Worm (Caenorhabditis elegans) whole organism, L2 larva: ENCODE measurements around the gene sel-11.

Experiments
- ama-1 ChIP-seq: fragments of 150-350 bp; optimal IDR thresholded peaks from 2 replicates; lab custom pipeline; 2018; ENCODE audit warnings: inconsistent platforms
- elt-1 ChIP-seq: fragments of 150-350 bp; optimal IDR thresholded peaks from 2 replicates; lab custom pipeline; 2014; ENCODE audit warnings: missing biosample characterization, missing genetic modification characterization
- gmeb-1 ChIP-seq: fragments of 150-350 bp; optimal IDR thresholded peaks from 2 replicates; lab custom pipeline; 2014; ENCODE audit warnings: missing biosample characterization, missing genetic modification characterization
- lsy-2 ChIP-seq, 2 experiments: fragments of 150-350 bp in 1 of 2; sonication (generic microtip) in 1 of 2; optimal IDR thresholded peaks; 2 replicates each; lab custom pipeline; 2014 to 2017; ENCODE audit warnings: missing biosample characterization in 2 of 2, missing genetic modification characterization in 2 of 2
- nhr-237 ChIP-seq: fragments of 150-350 bp; optimal IDR thresholded peaks from 2 replicates; lab custom pipeline; 2014; ENCODE audit warnings: missing biosample characterization, missing genetic modification characterization
- nhr-25 ChIP-seq: fragments of 150-350 bp; sonication (generic microtip); optimal IDR thresholded peaks from 3 replicates; lab custom pipeline; 2014; ENCODE audit warnings: missing biosample characterization, missing genetic modification characterization
- nhr-6 ChIP-seq: fragments of 150-350 bp; optimal IDR thresholded peaks from 2 replicates; lab custom pipeline; 2014; ENCODE audit warnings: missing biosample characterization, missing genetic modification characterization
- unc-62 ChIP-seq: fragments of 150-350 bp; optimal IDR thresholded peaks from 2 replicates; lab custom pipeline; 2014; ENCODE audit warnings: missing biosample characterization, missing genetic modification reagents, missing genetic modification characterization

DNA sequence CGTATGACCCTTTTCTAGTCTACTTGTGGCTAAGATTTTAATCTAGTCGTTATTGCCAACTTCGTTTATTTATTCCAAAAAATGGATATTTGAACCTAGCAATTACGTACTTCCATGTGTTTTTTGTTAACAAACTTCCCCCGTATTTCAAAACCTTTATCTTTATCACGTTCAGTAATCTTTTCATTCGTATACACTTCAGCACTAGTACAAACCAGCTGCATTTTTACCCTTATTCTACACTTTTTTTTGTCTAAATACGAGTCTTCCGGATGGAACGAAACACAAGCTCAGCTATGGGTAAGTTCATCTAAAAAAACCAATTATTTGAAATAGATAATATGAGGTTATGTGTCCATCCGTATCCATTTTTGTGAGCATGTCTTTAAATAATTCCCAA lies 22.3 kb downstream of the sel-11 start, which contains the start of gene D2023.1:
- TF ChIP-seq ama-1: no peak
- no peak for TF ChIP-seq elt-1
- TF ChIP-seq unc-62 (GFP tag; lab: Kevin White, UChicago): no peak
- no peak for TF ChIP-seq nhr-237 (tag; lab: Kevin White, UChicago)
- no peak for TF ChIP-seq nhr-6 (tag; lab: Kevin White, UChicago)
- no peak for TF ChIP-seq nhr-25 (tag; lab: Kevin White, UChicago)
- TF ChIP-seq lsy-2 (tag; optimal IDR thresholded peaks at IDR 0.05; lab: Kevin White, UChicago): no peak
- no peak for TF ChIP-seq gmeb-1 (tag; lab: Kevin White, UChicago)
